Worm (Caenorhabditis elegans) whole organism, late embryonic: ENCODE results near the gene ref-1.

Experiments used
- C08G9.2 ChIP-seq: sonication (generic microtip); optimal IDR thresholded peaks from 2 replicates; lab custom pipeline; 2016; ENCODE audit warnings: mild to moderate bottlenecking, missing genetic modification characterization, moderate library complexity, missing compliant biosample characterization
- K02D7.2 ChIP-seq: sonication (generic microtip); optimal IDR thresholded peaks from 2 replicates; lab custom pipeline; 2017; ENCODE audit warnings: mild to moderate bottlenecking, missing genetic modification characterization, missing compliant biosample characterization
- K09A11.1 ChIP-seq: sonication (generic microtip); optimal IDR thresholded peaks from 2 replicates; lab custom pipeline; 2017; ENCODE audit warnings: antibody characterized with exemption, mild to moderate bottlenecking, missing genetic modification characterization, missing compliant biosample characterization; ENCODE audit not compliant: insufficient read depth
- ahr-1 ChIP-seq: sonication (generic microtip); optimal IDR thresholded peaks from 2 replicates; lab custom pipeline; 2016; ENCODE audit warnings: missing genetic modification characterization, missing compliant biosample characterization
- ceh-2 ChIP-seq: sonication (generic microtip); optimal IDR thresholded peaks from 2 replicates; lab custom pipeline; 2016; ENCODE audit warnings: missing genotype, missing genetic modification characterization, missing compliant biosample characterization
- ceh-24 ChIP-seq: sonication (generic microtip); optimal IDR thresholded peaks from 2 replicates; lab custom pipeline; 2016; ENCODE audit warnings: mild to moderate bottlenecking, missing genetic modification characterization, missing compliant biosample characterization
- ceh-30 ChIP-seq: fragments of 150-350 bp; optimal IDR thresholded peaks from 2 replicates; lab custom pipeline; 2014; ENCODE audit warnings: missing biosample characterization, missing genetic modification characterization
- ceh-31 ChIP-seq: sonication (generic microtip); optimal IDR thresholded peaks from 2 replicates; lab custom pipeline; 2016; ENCODE audit warnings: missing genetic modification characterization, missing compliant biosample characterization
- ceh-34 ChIP-seq: sonication (generic microtip); optimal IDR thresholded peaks from 2 replicates; lab custom pipeline; 2016; ENCODE audit warnings: mild to moderate bottlenecking, missing genetic modification characterization, missing compliant biosample characterization
- ceh-45 ChIP-seq: fragments of 200-800 bp; sonication (Bioruptor generic); IDR thresholded peaks from 2 replicates; pipeline ENCODE4 v1.3.6; 2022; ENCODE audit warnings: missing genetic modification reagents, missing genetic modification characterization, missing compliant biosample characterization
- ceh-48 ChIP-seq: sonication (generic microtip); optimal IDR thresholded peaks from 2 replicates; lab custom pipeline; 2016; ENCODE audit warnings: missing genetic modification characterization, inconsistent platforms, missing compliant biosample characterization
- ceh-6 ChIP-seq: fragments of 200-800 bp; sonication (Bioruptor generic); optimal IDR thresholded peaks from 2 replicates; lab custom pipeline; 2018; ENCODE audit warnings: mild to moderate bottlenecking, missing genetic modification characterization, missing compliant biosample characterization
- che-1 ChIP-seq: sonication (generic microtip); optimal IDR thresholded peaks from 2 replicates; lab custom pipeline; 2016; ENCODE audit warnings: mild to moderate bottlenecking, missing genetic modification characterization, missing compliant biosample characterization
- dmd-4 ChIP-seq: sonication (generic microtip); optimal IDR thresholded peaks from 2 replicates; lab custom pipeline; 2016; ENCODE audit warnings: borderline replicate concordance, missing genetic modification characterization, missing compliant biosample characterization
- dve-1 ChIP-seq: sonication (generic microtip); optimal IDR thresholded peaks from 2 replicates; lab custom pipeline; 2017; ENCODE audit warnings: antibody characterized with exemption, mild to moderate bottlenecking, missing genetic modification characterization, missing compliant biosample characterization
- elt-2 ChIP-seq: sonication (generic microtip); optimal IDR thresholded peaks from 2 replicates; lab custom pipeline; 2016; ENCODE audit warnings: missing genetic modification reagents, missing genetic modification characterization, missing compliant biosample characterization
- elt-4 ChIP-seq: sonication (generic microtip); optimal IDR thresholded peaks from 2 replicates; lab custom pipeline; 2016; ENCODE audit warnings: missing genetic modification characterization, missing compliant biosample characterization
- ets-4 ChIP-seq: sonication (generic microtip); optimal IDR thresholded peaks from 2 replicates; lab custom pipeline; 2016; ENCODE audit warnings: missing genetic modification characterization, missing compliant biosample characterization
- eyg-1 ChIP-seq: sonication (generic microtip); optimal IDR thresholded peaks from 2 replicates; lab custom pipeline; 2016; ENCODE audit warnings: missing genotype, missing genetic modification characterization, missing compliant biosample characterization
- fax-1 ChIP-seq: sonication (generic microtip); optimal IDR thresholded peaks from 2 replicates; lab custom pipeline; 2016; ENCODE audit warnings: missing genotype, missing genetic modification characterization, missing compliant biosample characterization
- fkh-10 ChIP-seq: fragments of 150-350 bp; optimal IDR thresholded peaks from 2 replicates; lab custom pipeline; 2014; ENCODE audit warnings: missing biosample characterization, missing genetic modification reagents, missing genetic modification characterization
- gmeb-2 ChIP-seq: sonication (generic microtip); optimal IDR thresholded peaks from 2 replicates; lab custom pipeline; 2016; ENCODE audit warnings: missing genetic modification characterization, inconsistent platforms, missing compliant biosample characterization
- hlh-13 ChIP-seq: fragments of 200-800 bp; sonication (Bioruptor generic); optimal IDR thresholded peaks from 2 replicates; lab custom pipeline; 2018; ENCODE audit warnings: mild to moderate bottlenecking, missing genetic modification characterization, missing compliant biosample characterization
- hlh-15 ChIP-seq: sonication (generic microtip); optimal IDR thresholded peaks from 2 replicates; lab custom pipeline; 2016; ENCODE audit warnings: missing genetic modification characterization, missing compliant biosample characterization
- hlh-8 ChIP-seq: sonication (generic microtip); optimal IDR thresholded peaks from 2 replicates; lab custom pipeline; 2016; ENCODE audit warnings: missing genotype, missing genetic modification characterization, missing compliant biosample characterization
- lim-6 ChIP-seq: sonication (generic microtip); optimal IDR thresholded peaks from 2 replicates; lab custom pipeline; 2016; ENCODE audit warnings: missing genetic modification characterization, missing compliant biosample characterization
- lin-11 ChIP-seq: fragments of 200-800 bp; sonication (Bioruptor generic); optimal IDR thresholded peaks from 2 replicates; lab custom pipeline; 2018; ENCODE audit warnings: mild to moderate bottlenecking, missing genetic modification characterization, missing compliant biosample characterization
- mec-3 ChIP-seq: sonication (generic microtip); optimal IDR thresholded peaks from 2 replicates; lab custom pipeline; 2016; ENCODE audit warnings: borderline replicate concordance, missing genetic modification characterization, missing compliant biosample characterization
- nfya-1 ChIP-seq: sonication (generic microtip); optimal IDR thresholded peaks from 2 replicates; lab custom pipeline; 2017; ENCODE audit warnings: missing genetic modification characterization, mild to moderate bottlenecking, missing compliant biosample characterization, antibody characterized with exemption, moderate library complexity
- nhr-11 ChIP-seq: fragments of 150-350 bp; optimal IDR thresholded peaks from 2 replicates; lab custom pipeline; 2014; ENCODE audit warnings: missing biosample characterization, missing genetic modification characterization
- nhr-232 ChIP-seq: sonication (generic microtip); optimal IDR thresholded peaks from 2 replicates; lab custom pipeline; 2016; ENCODE audit warnings: missing genetic modification characterization, missing compliant biosample characterization
- npax-4 ChIP-seq: sonication (generic microtip); optimal IDR thresholded peaks from 2 replicates; lab custom pipeline; 2016; ENCODE audit warnings: missing genetic modification characterization, missing compliant biosample characterization
- odd-2 ChIP-seq: sonication (generic microtip); optimal IDR thresholded peaks from 2 replicates; lab custom pipeline; 2017; ENCODE audit warnings: antibody characterized with exemption, mild to moderate bottlenecking, missing genetic modification characterization, missing compliant biosample characterization
- pag-3 ChIP-seq: sonication (generic microtip); optimal IDR thresholded peaks from 2 replicates; lab custom pipeline; 2016; ENCODE audit warnings: missing compliant biosample characterization, missing genetic modification characterization, borderline replicate concordance
- pat-9 ChIP-seq: fragments of 200-800 bp; sonication (Bioruptor generic); optimal IDR thresholded peaks from 2 replicates; lab custom pipeline; 2018; ENCODE audit warnings: mild to moderate bottlenecking, missing genetic modification characterization, moderate library complexity, missing compliant biosample characterization
- pax-1 ChIP-seq: fragments of 150-350 bp; optimal IDR thresholded peaks from 2 replicates; lab custom pipeline; 2014; ENCODE audit warnings: missing biosample characterization, missing genetic modification characterization
- pha-2 ChIP-seq: sonication (generic microtip); optimal IDR thresholded peaks from 2 replicates; lab custom pipeline; 2017; ENCODE audit warnings: mild to moderate bottlenecking, missing genetic modification characterization, missing compliant biosample characterization
- pha-4 ChIP-seq: fragments of 150-350 bp; optimal IDR thresholded peaks from 2 replicates; lab custom pipeline; 2018; ENCODE audit warnings: missing biosample characterization, missing genetic modification reagents, missing genetic modification characterization
- pqm-1 ChIP-seq: sonication (generic microtip); optimal IDR thresholded peaks from 2 replicates; lab custom pipeline; 2016; ENCODE audit warnings: missing genetic modification characterization, missing compliant biosample characterization
- pros-1 ChIP-seq: fragments of 150-350 bp; optimal IDR thresholded peaks from 2 replicates; lab custom pipeline; 2014; ENCODE audit warnings: missing biosample characterization, missing genetic modification reagents, missing genetic modification characterization
- sdc-2 ChIP-seq: sonication (generic microtip); optimal IDR thresholded peaks from 2 replicates; lab custom pipeline; 2016; ENCODE audit warnings: missing genotype, missing genetic modification characterization, missing compliant biosample characterization
- sox-2 ChIP-seq: fragments of 200-800 bp; sonication (Bioruptor generic); IDR thresholded peaks from 2 replicates; pipeline ENCODE4 v1.3.6; 2022; ENCODE audit warnings: missing genetic modification reagents, missing genetic modification characterization, missing compliant biosample characterization
- tbx-7 ChIP-seq: sonication (generic microtip); optimal IDR thresholded peaks from 2 replicates; lab custom pipeline; 2016; ENCODE audit warnings: missing genotype, missing genetic modification characterization, missing compliant biosample characterization
- unc-3 ChIP-seq, 2 experiments: fragments of 200-800 bp in 1 of 2; sonication (Bioruptor generic) in 1 of 2; sonication (generic microtip) in 1 of 2; conservative IDR thresholded peaks in 1 of 2; optimal IDR thresholded peaks in 1 of 2; 2 replicates each; pipeline versions ENCODE4 v1.3.6 to Lab custom; 2016 to 2022; ENCODE audit warnings: missing compliant biosample characterization in 2 of 2, missing genetic modification characterization in 2 of 2, missing genetic modification reagents in 1 of 2
- unc-42 ChIP-seq: sonication (generic microtip); optimal IDR thresholded peaks from 2 replicates; lab custom pipeline; 2016; ENCODE audit warnings: missing genotype, missing genetic modification characterization, missing compliant biosample characterization
- unc-86 ChIP-seq: sonication (generic microtip); optimal IDR thresholded peaks from 2 replicates; lab custom pipeline; 2016; ENCODE audit warnings: missing genetic modification characterization, missing compliant biosample characterization
- zip-5 ChIP-seq: sonication (generic microtip); optimal IDR thresholded peaks from 2 replicates; lab custom pipeline; 2016; ENCODE audit warnings: missing genetic modification characterization, missing compliant biosample characterization
- ztf-16 ChIP-seq: sonication (generic microtip); optimal IDR thresholded peaks from 2 replicates; lab custom pipeline; 2017; ENCODE audit warnings: missing genetic modification characterization, missing compliant biosample characterization

ref-1 gene

DNA sequence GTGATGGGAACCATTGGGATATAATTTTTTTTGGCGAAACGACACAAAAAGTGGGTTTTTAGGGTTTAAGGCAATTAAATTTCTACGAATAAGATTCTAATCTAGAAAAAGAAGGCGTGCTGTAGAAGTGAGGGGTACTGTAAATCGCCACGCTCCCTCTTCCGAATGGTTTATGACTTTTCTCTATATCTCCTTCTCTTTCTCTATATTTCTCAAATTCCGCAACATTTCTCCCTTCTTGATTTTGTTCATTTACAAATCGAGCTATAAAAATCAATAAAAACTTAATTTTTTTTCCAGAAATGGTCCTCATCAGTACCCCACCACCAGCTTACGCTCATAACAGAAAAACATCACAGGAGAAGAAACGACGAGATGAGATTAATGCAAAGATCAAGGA lies at the start of gene ref-1:
Gene ref-1 (plus strand): TSS at position 301 of the 400 bp plus-strand sequence.
- no peak for TF ChIP-seq ceh-24 (tag; lab: Kevin White, UChicago)
- no peak for TF ChIP-seq pros-1 (tag; lab: Kevin White, UChicago)
- no peak for TF ChIP-seq C08G9.2 (tag; lab: Kevin White, UChicago)
- TF ChIP-seq pax-1 = no peak
- TF ChIP-seq K09A11.1 (tag; lab: Kevin White, UChicago) = no peak
- no peak for TF ChIP-seq che-1
- no peak for TF ChIP-seq zip-5 (tag; lab: Kevin White, UChicago)
- no peak for TF ChIP-seq ceh-48 (tag; lab: Kevin White, UChicago)
- no peak for TF ChIP-seq pag-3
- no peak for TF ChIP-seq K02D7.2 (tag; lab: Kevin White, UChicago)
- no peak for TF ChIP-seq odd-2 (tag; lab: Kevin White, UChicago)
- no peak for TF ChIP-seq hlh-8 (tag; lab: Kevin White, UChicago)
- TF ChIP-seq tbx-7 (tag; lab: Kevin White, UChicago) = no peak
- TF ChIP-seq ahr-1 (tag; lab: Kevin White, UChicago) = no peak
- no peak for TF ChIP-seq ceh-30 (tag; lab: Kevin White, UChicago)

- TF ChIP-seq tbx-7 (tag; lab: Kevin White, UChicago) (no peak), fkh-10 (GFP tag; lab: Kevin White, UChicago) (no peak), unc-86 (tag; lab: Kevin White, UChicago) (peak; percentile 9), pha-4 (no peak), fax-1 (tag; lab: Kevin White, UChicago) (peak; percentile 21), unc-42 (tag; lab: Kevin White, UChicago) (peak; percentile 74), ceh-31 (tag; lab: Kevin White, UChicago) (peak; percentile 84), gmeb-2 (tag; lab: Kevin White, UChicago) (peak; percentile 45), lim-6 (no peak), nhr-232 (tag; lab: Kevin White, UChicago) (no peak), elt-4 (tag; lab: Kevin White, UChicago) (no peak), pqm-1 (tag; lab: Kevin White, UChicago) (no peak), npax-4 (tag; lab: Kevin White, UChicago) (no peak), ztf-16 (tag; lab: Kevin White, UChicago) (peak; percentile 37), sdc-2 (tag; lab: Kevin White, UChicago) (peak; percentile 76), mec-3 (tag; lab: Kevin White, UChicago) (no peak), zip-5 (tag; lab: Kevin White, UChicago) (no peak), nhr-11 (tag; lab: Kevin White, UChicago) (peak; percentile 39), ceh-30 (tag; lab: Kevin White, UChicago) (peak; percentile 72), dmd-4 (tag; lab: Kevin White, UChicago) (peak; percentile 52), eyg-1 (tag; lab: Kevin White, UChicago) (peak; percentile 42), pha-2 (tag; lab: Kevin White, UChicago) (peak; percentile 68), che-1 (peak; percentile 29), ceh-34 (tag; lab: Kevin White, UChicago) (peak; percentile 61), hlh-15 (no peak), unc-3 (GFP tag; conservative IDR thresholded peaks at IDR 0.05; lab: Robert Waterston, UW) (0 out of 2 replicates have a peak, but pooled peaks have one; percentile 8), unc-3 (tag; optimal IDR thresholded peaks at IDR 0.05; lab: Kevin White, UChicago) (no peak), ceh-45 (GFP tag; lab: Robert Waterston, UW) (peak; percentile 48; the same call in 1 of the 2 replicates), sox-2 (GFP tag; lab: Robert Waterston, UW) (0 out of 2 replicates have a peak, but pooled peaks have one; percentile 24), pros-1 (tag; lab: Kevin White, UChicago) (peak; percentile 70), hlh-13 (peak; percentile 45), elt-2 (tag; lab: Kevin White, UChicago) (peak; percentile 30), ceh-6 (GFP tag; lab: Kevin White, UChicago) (no peak), ceh-2 (tag; lab: Kevin White, UChicago) (peak; percentile 75), dve-1 (tag; lab: Kevin White, UChicago) (peak; percentile 55), lin-11 (no peak), nfya-1 (tag; lab: Kevin White, UChicago) (peak; percentile 79), pat-9 (tag; lab: Kevin White, UChicago) (no peak), ets-4 (peak; percentile 54)
Measured at ce11 chrII:10168905-10169782, 49.1 kb upstream of the ref-1 start, which contains the start of gene daf-19. Gene daf-19, minus strand, starts transcription at chrII:10169346.
